Worm (Caenorhabditis elegans): Measurements from ENCODE around the gene W07G1.7.

W07G1.7 gene

DNA sequence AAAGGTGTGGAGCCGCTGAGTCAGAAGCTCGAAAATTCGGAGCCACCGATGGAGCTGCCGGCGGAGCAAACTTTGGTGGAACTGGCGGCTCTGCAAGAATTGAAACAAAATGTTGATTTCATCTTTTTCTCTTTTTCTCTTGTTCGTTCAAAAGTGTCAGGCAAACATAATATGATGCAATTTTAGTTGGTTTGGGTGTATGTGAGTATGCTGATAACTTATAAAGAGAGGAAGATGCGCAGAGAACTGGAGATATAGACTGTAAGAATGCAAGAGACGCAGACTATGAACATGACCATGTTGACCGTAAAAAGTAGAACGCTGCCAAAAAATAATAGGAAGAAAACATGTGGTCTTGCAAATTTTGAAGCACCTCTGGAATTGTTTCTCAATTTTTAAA, 12.1 kb downstream of the W07G1.7 start (continued):
- TF ChIP-seq nhr-102 (tag; optimal IDR thresholded peaks at IDR 0.05) (peak; percentile 51), Y5F2A.4 (GFP tag; optimal IDR thresholded peaks at IDR 0.05) (no peak), zip-2 (tag; optimal IDR thresholded peaks at IDR 0.05) (no peak), F49E8.2 (tag; optimal IDR thresholded peaks at IDR 0.05; ENCODE audit: borderline replicate concordance) (no peak), ztf-7 (tag; optimal IDR thresholded peaks at IDR 0.05) (peak; percentile 99), mdt-29 (GFP tag; IDR thresholded peaks at IDR 0.05) (0 out of 2 replicates have a peak, but pooled peaks have one; percentile 29), ceh-62 (tag; optimal IDR thresholded peaks at IDR 0.05) (no peak), lin-13 (GFP tag; optimal IDR thresholded peaks at IDR 0.05) (no peak), fos-1 (tag; optimal IDR thresholded peaks at IDR 0.05) (no peak), tra-1 (GFP tag; IDR thresholded peaks at IDR 0.05) (no peak), hmg-1.1 (GFP tag; IDR thresholded peaks at IDR 0.05) (no peak), sdz-12 (GFP tag; optimal IDR thresholded peaks at IDR 0.05) (no peak), F37D6.2 (tag; optimal IDR thresholded peaks at IDR 0.05) (no peak), pqm-1 (tag; optimal IDR thresholded peaks at IDR 0.05) (peak; percentile 79), F10B5.3 (tag; optimal IDR thresholded peaks at IDR 0.05) (no peak), dmd-8 (GFP tag; IDR thresholded peaks at IDR 0.05) (no peak), rbr-2 (tag; optimal IDR thresholded peaks at IDR 0.05) (no peak), daf-12 (tag; optimal IDR thresholded peaks at IDR 0.05) (no peak)

DNA sequence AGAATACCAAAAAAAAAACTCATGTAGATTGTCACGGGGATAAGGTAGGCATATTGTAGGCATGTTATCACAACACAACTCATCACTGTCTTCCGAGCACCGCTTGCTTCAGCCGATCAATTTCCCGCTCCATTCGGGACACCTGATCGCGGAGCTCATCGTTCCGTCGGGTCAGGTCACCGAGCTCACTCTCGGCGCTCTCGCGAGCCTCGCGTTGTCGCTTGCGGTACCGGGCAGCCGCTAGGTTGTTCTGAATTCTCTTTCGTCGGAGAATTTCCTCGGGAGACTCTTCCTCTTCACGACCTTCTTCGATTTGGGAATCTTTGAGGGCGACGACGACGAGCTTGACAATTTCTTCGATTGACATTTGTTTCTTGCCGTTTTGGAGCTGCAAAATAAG, 14.2 kb downstream of the W07G1.7 start:
- TF ChIP-seq lim-7 (GFP tag; IDR thresholded peaks at IDR 0.05) (no peak), set-16 (GFP tag; IDR thresholded peaks at IDR 0.05) (peak; percentile 94), F10B5.3 (tag; optimal IDR thresholded peaks at IDR 0.05) (no peak), egl-43 (GFP tag; IDR thresholded peaks at IDR 0.05) (0 out of 2 replicates have a peak, but pooled peaks have one; percentile 56)

DNA sequence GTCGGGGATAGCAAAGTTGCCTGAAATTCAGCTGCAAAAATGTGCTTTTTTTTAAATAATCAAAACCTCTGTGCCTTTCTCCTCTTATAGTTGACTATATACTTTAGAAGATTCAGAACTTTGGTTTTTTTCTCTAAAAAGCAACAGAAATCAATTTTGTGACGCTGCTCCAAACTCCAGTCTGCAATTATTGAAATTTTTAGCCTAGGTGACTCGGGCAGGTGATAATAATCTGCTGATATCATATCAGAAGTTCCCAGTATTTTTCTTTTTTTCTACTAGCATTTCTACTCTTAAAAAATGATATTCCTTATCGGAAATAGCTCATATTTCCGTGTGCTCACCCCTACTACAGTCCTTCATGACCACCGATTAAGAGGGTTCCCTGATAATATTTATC, 16.9 kb downstream of the W07G1.7 start, which contains the start of gene sre-44:
TSS of gene sre-44 (plus strand) at position 301 of the 400 bp plus-strand sequence.
- TF ChIP-seq ztf-7 (tag; optimal IDR thresholded peaks at IDR 0.05), result no peak
- no peak for TF ChIP-seq rbr-2 (tag; optimal IDR thresholded peaks at IDR 0.05)
- TF ChIP-seq nhr-6 (tag; optimal IDR thresholded peaks at IDR 0.05), result no peak
- no peak for TF ChIP-seq Y48G9A.11 (GFP tag; IDR thresholded peaks at IDR 0.05)
- TF ChIP-seq egl-27 (tag; optimal IDR thresholded peaks at IDR 0.05), result no peak
- no peak for TF ChIP-seq nhr-41 (GFP tag; IDR thresholded peaks at IDR 0.05)
- no peak for TF ChIP-seq gei-8 (GFP tag; optimal IDR thresholded peaks at IDR 0.05)
- TF ChIP-seq ZK337.2 (GFP tag; IDR thresholded peaks at IDR 0.05), result no peak
- no peak for TF ChIP-seq lin-39 (tag; optimal IDR thresholded peaks at IDR 0.05)
- no peak for TF ChIP-seq ztf-11 (tag; optimal IDR thresholded peaks at IDR 0.05)
- TF ChIP-seq spr-1 (tag; optimal IDR thresholded peaks at IDR 0.05), result no peak
- TF ChIP-seq pqm-1 (tag; optimal IDR thresholded peaks at IDR 0.05), result no peak
- TF ChIP-seq nhr-102 (tag; optimal IDR thresholded peaks at IDR 0.05), result no peak
- no peak for TF ChIP-seq pha-4 (GFP tag; IDR thresholded peaks at IDR 0.05)
- TF ChIP-seq pha-4 (tag; optimal IDR thresholded peaks at IDR 0.05), result no peak
- no peak for TF ChIP-seq zip-11 (GFP tag; IDR thresholded peaks at IDR 0.05)
- TF ChIP-seq mep-1 (tag; optimal IDR thresholded peaks at IDR 0.05), result no peak
- no peak for TF ChIP-seq mxl-2 (GFP tag; conservative IDR thresholded peaks at IDR 0.05)
- TF ChIP-seq ZK546.5 (tag; optimal IDR thresholded peaks at IDR 0.05), result no peak
- TF ChIP-seq hlh-30 (tag; optimal IDR thresholded peaks at IDR 0.05; ENCODE audit: insufficient read depth), result no peak
- TF ChIP-seq madf-9 (GFP tag; conservative IDR thresholded peaks at IDR 0.05), result no peak

Measured in whole organism, L4 larva.